Fruit fly (Drosophila melanogaster) whole organism, embryonic: Measurements from ENCODE around the gene Fmr1.

Experiments used
- Antp ChIP-seq: fragments of 200-800 bp; sonication (Bioruptor generic); optimal IDR thresholded peaks from 3 replicates; lab custom pipeline; 2016; ENCODE audit warnings: missing biosample characterization, missing genetic modification characterization
- Blimp-1 ChIP-seq: fragments of 200-800 bp; sonication (Bioruptor generic); optimal IDR thresholded peaks from 3 replicates; lab custom pipeline; 2018; ENCODE audit warnings: missing biosample characterization, missing genetic modification characterization, mild to moderate bottlenecking, moderate library complexity, missing genetic modification reagents
- CG10321 ChIP-seq: fragments of 200-800 bp; sonication (Bioruptor generic); IDR thresholded peaks from 2 replicates; pipeline ENCODE4 v1.3.6; 2022; ENCODE audit warnings: missing biosample characterization, missing genetic modification characterization
- CG12104 ChIP-seq: fragments of 200-800 bp; sonication (Bioruptor generic); optimal IDR thresholded peaks from 3 replicates; lab custom pipeline; 2016; ENCODE audit warnings: missing biosample characterization, missing genetic modification characterization
- CG15269 ChIP-seq: fragments of 200-800 bp; sonication (Bioruptor generic); optimal IDR thresholded peaks from 2 replicates; lab custom pipeline; 2018; ENCODE audit warnings: missing biosample characterization, mild to moderate bottlenecking, missing genetic modification characterization, moderate library complexity
- CG17186 ChIP-seq: fragments of 200-800 bp; sonication (Bioruptor generic); optimal IDR thresholded peaks from 3 replicates; lab custom pipeline; 2017; ENCODE audit warnings: missing biosample characterization, missing genetic modification reagents, missing genetic modification characterization
- CG17328 ChIP-seq: fragments of 200-800 bp; sonication (Bioruptor generic); IDR thresholded peaks from 2 replicates; pipeline ENCODE4 v1.3.6; 2022; ENCODE audit warnings: missing biosample characterization, missing genetic modification characterization
- CG18599 ChIP-seq: fragments of 200-800 bp; sonication (Bioruptor generic); optimal IDR thresholded peaks from 3 replicates; lab custom pipeline; 2017; ENCODE audit warnings: missing biosample characterization, missing genetic modification characterization, mild to moderate bottlenecking, moderate library complexity, missing genetic modification reagents
- CG3065 ChIP-seq: fragments of 200-800 bp; sonication (Bioruptor generic); optimal IDR thresholded peaks from 2 replicates; lab custom pipeline; 2016; ENCODE audit warnings: missing biosample characterization, missing genetic modification characterization
- CG31388 ChIP-seq: fragments of 200-800 bp; sonication (Bioruptor generic); optimal IDR thresholded peaks from 2 replicates; lab custom pipeline; 2016; ENCODE audit warnings: missing biosample characterization, missing genetic modification characterization
- CG4360 ChIP-seq: fragments of 200-800 bp; sonication (Bioruptor generic); IDR thresholded peaks from 2 replicates; pipeline ENCODE4 v1.3.6; 2022; ENCODE audit warnings: missing biosample characterization, missing genetic modification characterization
- CG4707 ChIP-seq: fragments of 200-800 bp; sonication (Bioruptor generic); optimal IDR thresholded peaks from 2 replicates; lab custom pipeline; 2018; ENCODE audit warnings: missing biosample characterization, mild to moderate bottlenecking, missing genetic modification characterization, moderate library complexity
- CG6854 ChIP-seq: fragments of 200-800 bp; sonication (Bioruptor generic); optimal IDR thresholded peaks from 3 replicates; lab custom pipeline; 2017; ENCODE audit warnings: missing biosample characterization, mild to moderate bottlenecking, missing genetic modification characterization
- CG7745 ChIP-seq: fragments of 200-800 bp; sonication (Bioruptor generic); optimal IDR thresholded peaks from 2 replicates; lab custom pipeline; 2018; ENCODE audit warnings: missing biosample characterization, mild to moderate bottlenecking, missing genetic modification characterization, moderate library complexity
- CG7839 ChIP-seq: fragments of 200-800 bp; sonication (Bioruptor generic); optimal IDR thresholded peaks from 3 replicates; lab custom pipeline; 2018; ENCODE audit warnings: missing biosample characterization, mild to moderate bottlenecking, missing genetic modification characterization, moderate library complexity
- CG8089 ChIP-seq: fragments of 200-800 bp; sonication (Bioruptor generic); optimal IDR thresholded peaks from 3 replicates; lab custom pipeline; 2016; ENCODE audit warnings: missing biosample characterization, missing genetic modification characterization
- CoRest ChIP-seq: fragments of 200-800 bp; sonication (Bioruptor generic); optimal IDR thresholded peaks from 3 replicates; lab custom pipeline; 2018; ENCODE audit warnings: missing biosample characterization, mild to moderate bottlenecking, missing genetic modification characterization, moderate library complexity
- Drgx ChIP-seq: fragments of 200-800 bp; sonication (Bioruptor generic); IDR thresholded peaks from 2 replicates; pipeline ENCODE4 v1.3.6; 2022; ENCODE audit warnings: missing biosample characterization, missing genetic modification characterization
- E2f2 ChIP-seq: fragments of 200-800 bp; sonication (Bioruptor generic); IDR thresholded peaks from 2 replicates; pipeline ENCODE4 v1.3.6; 2022; ENCODE audit warnings: missing biosample characterization, missing genetic modification characterization
- GATAe ChIP-seq: fragments of 200-800 bp; sonication (Bioruptor generic); conservative IDR thresholded peaks from 2 replicates; pipeline ENCODE4 v1.3.6; 2022; ENCODE audit warnings: missing biosample characterization, missing genetic modification characterization
- HLH54F ChIP-seq: fragments of 200-800 bp; sonication (Bioruptor generic); optimal IDR thresholded peaks from 3 replicates; lab custom pipeline; 2016; ENCODE audit warnings: missing biosample characterization, missing genetic modification characterization
- HmgZ ChIP-seq: fragments of 200-800 bp; sonication (Bioruptor generic); optimal IDR thresholded peaks from 2 replicates; lab custom pipeline; 2018; ENCODE audit warnings: missing biosample characterization, mild to moderate bottlenecking, missing genetic modification characterization
- Mes4 ChIP-seq: fragments of 200-800 bp; sonication (Bioruptor generic); optimal IDR thresholded peaks from 2 replicates; lab custom pipeline; 2016; ENCODE audit warnings: missing biosample characterization, missing genetic modification characterization
- Mrtf ChIP-seq: fragments of 200-800 bp; sonication (Bioruptor generic); IDR thresholded peaks from 3 replicates; pipeline ENCODE4 v1.3.6; 2022; ENCODE audit warnings: missing biosample characterization, missing genetic modification characterization
- Ptx1 ChIP-seq: fragments of 200-800 bp; sonication (Bioruptor generic); IDR thresholded peaks from 2 replicates; pipeline ENCODE4 v1.3.6; 2022; ENCODE audit warnings: missing biosample characterization, missing genetic modification characterization
- Xbp1 ChIP-seq: fragments of 200-800 bp; sonication (Bioruptor generic); optimal IDR thresholded peaks from 3 replicates; lab custom pipeline; 2016; ENCODE audit warnings: missing biosample characterization, mild to moderate bottlenecking, missing genetic modification characterization
- aop ChIP-seq: fragments of 200-800 bp; sonication (Bioruptor generic); IDR thresholded peaks from 2 replicates; pipeline ENCODE4 v1.3.6; 2022; ENCODE audit warnings: missing biosample characterization, missing genetic modification characterization
- ase ChIP-seq: fragments of 200-800 bp; sonication (Bioruptor generic); IDR thresholded peaks from 3 replicates; pipeline ENCODE4 v1.3.6; 2022; ENCODE audit warnings: missing biosample characterization, missing genetic modification characterization
- ash1 ChIP-seq: fragments of 200-800 bp; sonication (Bioruptor generic); optimal IDR thresholded peaks from 2 replicates; lab custom pipeline; 2018; ENCODE audit warnings: missing biosample characterization, mild to moderate bottlenecking, missing genetic modification characterization
- bbx ChIP-seq: fragments of 200-800 bp; sonication (Bioruptor generic); IDR thresholded peaks from 2 replicates; pipeline ENCODE4 v1.3.6; 2022; ENCODE audit warnings: missing biosample characterization, missing genetic modification characterization; ENCODE audit not compliant: partially characterized antibody
- cg ChIP-seq: fragments of 200-800 bp; sonication (Bioruptor generic); optimal IDR thresholded peaks from 3 replicates; lab custom pipeline; 2019; ENCODE audit warnings: missing biosample characterization, mild to moderate bottlenecking, missing genetic modification characterization, moderate library complexity
- corto ChIP-seq: fragments of 200-800 bp; sonication (Bioruptor generic); optimal IDR thresholded peaks from 2 replicates; lab custom pipeline; 2016; ENCODE audit warnings: missing biosample characterization, mild to moderate bottlenecking, missing genetic modification characterization, moderate library complexity
- crp ChIP-seq, 2 experiments: fragments of 200-800 bp; sonication (Bioruptor generic); optimal IDR thresholded peaks; 2 replicates in 1 of 2; 3 replicates in 1 of 2; lab custom pipeline; 2017; ENCODE audit warnings: missing biosample characterization in 2 of 2, missing genetic modification characterization in 2 of 2, mild to moderate bottlenecking in 1 of 2, moderate library complexity in 1 of 2
- dan ChIP-seq: fragments of 200-800 bp; sonication (Bioruptor generic); IDR thresholded peaks from 2 replicates; pipeline ENCODE4 v1.3.6; 2022; ENCODE audit warnings: missing biosample characterization, missing genetic modification characterization
- danr ChIP-seq: fragments of 200-800 bp; sonication (Bioruptor generic); IDR thresholded peaks from 2 replicates; pipeline ENCODE4 v1.3.6; 2022; ENCODE audit warnings: missing biosample characterization, missing genetic modification characterization
- dm ChIP-seq: fragments of 200-800 bp; sonication (Bioruptor generic); optimal IDR thresholded peaks from 3 replicates; lab custom pipeline; 2016; ENCODE audit warnings: missing biosample characterization, missing genetic modification characterization
- dmrt99B ChIP-seq: fragments of 200-800 bp; sonication (Bioruptor generic); optimal IDR thresholded peaks from 2 replicates; lab custom pipeline; 2018; ENCODE audit warnings: missing biosample characterization, mild to moderate bottlenecking, missing genetic modification characterization, moderate library complexity
- esg ChIP-seq: fragments of 200-800 bp; sonication (Bioruptor generic); conservative IDR thresholded peaks from 2 replicates; pipeline ENCODE4 v1.3.6; 2022; ENCODE audit warnings: missing biosample characterization, missing genetic modification characterization
- gro ChIP-seq: fragments of 200-800 bp; sonication (Bioruptor generic); optimal IDR thresholded peaks from 2 replicates; lab custom pipeline; 2016; ENCODE audit warnings: missing biosample characterization, missing genetic modification characterization
- gsb ChIP-seq: fragments of 200-800 bp; sonication (Bioruptor generic); IDR thresholded peaks from 2 replicates; pipeline ENCODE4 v1.3.6; 2022; ENCODE audit warnings: missing biosample characterization, missing genetic modification characterization
- ham ChIP-seq: fragments of 200-800 bp; sonication (Bioruptor generic); IDR thresholded peaks from 2 replicates; pipeline ENCODE4 v1.3.6; 2022; ENCODE audit warnings: missing biosample characterization, missing genetic modification characterization
- ken ChIP-seq: fragments of 200-800 bp; sonication (Bioruptor generic); IDR thresholded peaks from 3 replicates; pipeline ENCODE4 v1.3.6; 2022; ENCODE audit warnings: missing biosample characterization, missing genetic modification characterization
- lola ChIP-seq, 3 experiments: fragments of >200 bp in 2 of 3; fragments of 200-800 bp in 1 of 3; sonication (Bioruptor generic) in 1 of 3; optimal IDR thresholded peaks; 2 replicates each; lab custom pipeline; 2017 to 2019; ENCODE audit warnings: missing biosample characterization in 3 of 3, missing genetic modification characterization in 3 of 3, mild to moderate bottlenecking in 1 of 3, moderate library complexity in 1 of 3
- onecut ChIP-seq: fragments of 200-800 bp; sonication (Bioruptor generic); IDR thresholded peaks from 2 replicates; pipeline ENCODE4 v1.3.6; 2022; ENCODE audit warnings: missing biosample characterization, missing genetic modification characterization
- pb ChIP-seq: fragments of 200-800 bp; sonication (Bioruptor generic); optimal IDR thresholded peaks from 3 replicates; lab custom pipeline; 2016; ENCODE audit warnings: missing biosample characterization, missing genetic modification characterization
- sr ChIP-seq: fragments of 200-800 bp; sonication (Bioruptor generic); IDR thresholded peaks from 3 replicates; pipeline ENCODE4 v1.3.6; 2022; ENCODE audit warnings: missing biosample characterization, missing genetic modification characterization
- unpg ChIP-seq: fragments of 200-800 bp; sonication (Bioruptor generic); optimal IDR thresholded peaks from 3 replicates; lab custom pipeline; 2018; ENCODE audit warnings: missing biosample characterization, mild to moderate bottlenecking, missing genetic modification characterization, moderate library complexity
- vnd ChIP-seq: fragments of 200-800 bp; sonication (Bioruptor generic); IDR thresholded peaks from 3 replicates; pipeline ENCODE4 v1.3.6; 2022; ENCODE audit warnings: missing biosample characterization, missing genetic modification characterization; ENCODE audit not compliant: partially characterized antibody
- yki ChIP-seq: fragments of >200 bp; optimal IDR thresholded peaks from 3 replicates; lab custom pipeline; 2018
- z ChIP-seq: fragments of 200-800 bp; sonication (Bioruptor generic); IDR thresholded peaks from 3 replicates; pipeline ENCODE4 v1.3.6; 2022; ENCODE audit warnings: missing biosample characterization, missing genetic modification characterization
- zen2 ChIP-seq: fragments of 200-800 bp; sonication (Bioruptor generic); IDR thresholded peaks from 3 replicates; pipeline ENCODE4 v1.3.6; 2022; ENCODE audit warnings: missing biosample characterization, missing genetic modification characterization; ENCODE audit not compliant: partially characterized antibody

Gene Fmr1

DNA sequence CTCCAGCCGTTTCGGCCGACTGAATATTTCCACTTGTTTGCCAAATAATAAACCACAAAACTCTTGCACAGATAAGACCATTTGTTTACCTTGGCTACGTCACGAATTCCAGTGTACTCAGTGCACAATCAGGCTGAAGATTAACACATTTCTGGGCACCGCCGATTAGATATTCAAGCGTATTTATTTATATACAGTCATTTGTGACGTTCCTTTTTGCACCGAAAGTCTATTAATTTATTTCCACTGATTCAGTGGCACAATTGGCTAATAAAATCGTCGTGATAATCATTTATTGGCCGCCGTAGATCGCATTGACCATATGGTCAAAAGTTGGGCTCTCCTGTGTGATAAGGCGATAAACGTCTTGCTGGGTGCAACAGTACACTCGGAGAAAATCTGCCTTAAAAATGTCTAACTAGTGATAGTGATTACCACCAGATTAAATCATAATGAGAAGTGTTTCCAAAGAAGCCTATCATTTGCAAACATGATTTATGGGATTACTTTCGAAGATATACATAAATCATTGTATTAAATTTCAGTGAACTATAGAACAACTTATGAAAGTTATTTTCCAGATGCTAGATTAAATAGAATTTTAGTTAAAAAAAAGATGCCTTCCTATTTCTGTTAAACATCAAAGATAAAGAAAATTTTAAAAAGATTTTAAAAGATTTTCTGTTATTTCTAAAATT is 55.5 kb downstream of the Fmr1 start (continued):
- TF ChIP-seq CG8089 (GFP tag; lab: Kevin White, UChicago) (no peak), Drgx (GFP tag; lab: Robert Waterston, UW) (no peak), esg (GFP tag; lab: Robert Waterston, UW) (no peak), HLH54F (GFP tag; lab: Kevin White, UChicago) (no peak), z (GFP tag; lab: Robert Waterston, UW) (no peak), CoRest (tag; lab: Kevin White, UChicago) (peak; percentile 54), gsb (GFP tag; lab: Robert Waterston, UW) (no peak), CG31388 (GFP tag; lab: Kevin White, UChicago) (no peak), CG7839 (tag; lab: Kevin White, UChicago) (peak; percentile 38), ash1 (GFP tag; lab: Kevin White, UChicago) (no peak), dm (GFP tag; lab: Kevin White, UChicago) (no peak), CG3065 (no peak), lola (GFP tag; optimal IDR thresholded peaks at IDR 0.05; lab: Kevin White, UChicago) (no peak), crp (GFP tag; optimal IDR thresholded peaks at IDR 0.05; lab: Kevin White, UChicago) (no peak), CG4360 (GFP tag; lab: Robert Waterston, UW) (no peak), E2f2 (GFP tag; lab: Robert Waterston, UW) (0 out of 2 replicates have a peak, but pooled peaks have one; percentile 6), unpg (peak; percentile 37), CG17328 (GFP tag; lab: Robert Waterston, UW) (no peak), HmgZ (tag; lab: Kevin White, UChicago) (peak; percentile 39), sr (GFP tag; lab: Robert Waterston, UW) (no peak), Xbp1 (GFP tag; lab: Kevin White, UChicago) (peak; percentile 11), dmrt99B (tag; lab: Kevin White, UChicago) (peak; percentile 19), CG18599 (GFP tag; lab: Kevin White, UChicago) (peak; percentile 41), vnd (GFP tag; lab: Robert Waterston, UW) (no peak), CG17186 (GFP tag; lab: Kevin White, UChicago) (no peak), CG12104 (GFP tag; lab: Kevin White, UChicago) (no peak), Ptx1 (no peak), CG6854 (GFP tag; lab: Kevin White, UChicago) (peak; percentile 17), ken (GFP tag; lab: Robert Waterston, UW) (no peak), Mes4 (GFP tag; lab: Kevin White, UChicago) (no peak), gro (GFP tag; lab: Kevin White, UChicago) (peak; percentile 8), danr (GFP tag; lab: Robert Waterston, UW) (no peak), zen2 (no peak), aop (no peak), dan (GFP tag; lab: Robert Waterston, UW) (no peak), CG4707 (GFP tag; lab: Kevin White, UChicago) (no peak), GATAe (peak; percentile 50; the same call in 1 of the 2 replicates), Blimp-1 (GFP tag; lab: Kevin White, UChicago) (no peak), CG15269 (tag; lab: Kevin White, UChicago) (peak; percentile 45), bbx (GFP tag; lab: Robert Waterston, UW) (no peak), CG7745 (no peak), ham (no peak), CG10321 (no peak), cg (GFP tag; lab: Kevin White, UChicago) (no peak), onecut (no peak), Antp (no peak), Mrtf (no peak), pb (no peak), ase (GFP tag; lab: Robert Waterston, UW) (no peak), corto (peak; percentile 66), yki (no peak)
